Worm (Caenorhabditis elegans) whole organism, L1 larva: ENCODE data around the gene paqr-1.
A peak's percentile ranks its signal among the peaks of the same experiment; 100 is the strongest.

Experiments
- C16A3.4 ChIP-seq: fragments of 150-350 bp; optimal IDR thresholded peaks from 2 replicates; lab custom pipeline; 2014; ENCODE audit warnings: missing biosample characterization, missing genetic modification characterization
- alr-1 ChIP-seq: fragments of 200-800 bp; sonication (Bioruptor generic); optimal IDR thresholded peaks from 2 replicates; lab custom pipeline; 2018; ENCODE audit warnings: borderline replicate concordance, mild to moderate bottlenecking, missing genetic modification characterization, missing compliant biosample characterization
- aly-2 ChIP-seq: fragments of 150-350 bp; optimal IDR thresholded peaks from 2 replicates; lab custom pipeline; 2014; ENCODE audit warnings: missing biosample characterization, missing genetic modification characterization
- ama-1 ChIP-seq: fragments of 150-350 bp; optimal IDR thresholded peaks from 2 replicates; lab custom pipeline; 2014
- blmp-1 ChIP-seq: fragments of 150-350 bp; optimal IDR thresholded peaks from 2 replicates; lab custom pipeline; 2014; ENCODE audit warnings: missing biosample characterization, missing genetic modification characterization
- ceh-8 ChIP-seq: fragments of 200-800 bp; sonication (Bioruptor generic); optimal IDR thresholded peaks from 2 replicates; lab custom pipeline; 2018; ENCODE audit warnings: mild to moderate bottlenecking, missing genetic modification characterization, moderate library complexity, missing compliant biosample characterization
- ceh-88 ChIP-seq: fragments of 200-800 bp; sonication (Bioruptor generic); IDR thresholded peaks from 2 replicates; pipeline ENCODE4 v1.3.6; 2022; ENCODE audit warnings: missing genetic modification characterization, missing compliant biosample characterization
- ceh-90 ChIP-seq: sonication (generic microtip); optimal IDR thresholded peaks from 2 replicates; lab custom pipeline; 2016; ENCODE audit warnings: missing genetic modification characterization, missing compliant biosample characterization
- ces-1 ChIP-seq: fragments of 150-350 bp; optimal IDR thresholded peaks from 2 replicates; lab custom pipeline; 2014; ENCODE audit warnings: missing biosample characterization, missing genetic modification reagents, missing genetic modification characterization
- dsc-1 ChIP-seq: sonication (generic microtip); optimal IDR thresholded peaks from 2 replicates; lab custom pipeline; 2016; ENCODE audit warnings: mild to moderate bottlenecking, missing genetic modification characterization, missing compliant biosample characterization
- egl-13 ChIP-seq: sonication (generic microtip); optimal IDR thresholded peaks from 2 replicates; lab custom pipeline; 2016; ENCODE audit warnings: missing genotype, missing genetic modification reagents, missing genetic modification characterization, missing compliant biosample characterization
- elt-3 ChIP-seq, 6 experiments: fragments of 150-350 bp in 1 of 6; sonication (generic microtip); optimal IDR thresholded peaks; 2 replicates each; lab custom pipeline; 2017 to 2018; ENCODE audit warnings: missing biosample characterization in 6 of 6, missing genetic modification characterization in 6 of 6, inconsistent platforms in 1 of 6
- ets-5 ChIP-seq: fragments of 200-800 bp; sonication (Bioruptor generic); IDR thresholded peaks from 2 replicates; pipeline ENCODE4 v1.3.6; 2022; ENCODE audit warnings: missing genetic modification characterization, missing compliant biosample characterization
- fkh-10 ChIP-seq: sonication (generic microtip); optimal IDR thresholded peaks from 2 replicates; lab custom pipeline; 2017; ENCODE audit warnings: missing biosample characterization, missing genetic modification reagents, missing genetic modification characterization
- fkh-4 ChIP-seq: sonication (generic microtip); optimal IDR thresholded peaks from 2 replicates; lab custom pipeline; 2016; ENCODE audit warnings: missing compliant biosample characterization, missing genetic modification characterization, borderline replicate concordance
- fkh-8 ChIP-seq: sonication (generic microtip); optimal IDR thresholded peaks from 2 replicates; lab custom pipeline; 2016; ENCODE audit warnings: mild to moderate bottlenecking, missing genetic modification characterization, missing compliant biosample characterization
- grh-1 ChIP-seq: fragments of 200-800 bp; sonication (Bioruptor generic); IDR thresholded peaks from 2 replicates; pipeline ENCODE4 v1.3.6; 2022; ENCODE audit warnings: missing genetic modification reagents, missing genetic modification characterization, missing compliant biosample characterization
- hlh-17 ChIP-seq: fragments of 200-800 bp; sonication (Bioruptor generic); optimal IDR thresholded peaks from 2 replicates; lab custom pipeline; 2018; ENCODE audit warnings: missing genetic modification characterization, mild to moderate bottlenecking, missing compliant biosample characterization, moderate library complexity, borderline replicate concordance
- hpl-2 ChIP-seq: fragments of 150-350 bp; optimal IDR thresholded peaks from 2 replicates; lab custom pipeline; 2014; ENCODE audit warnings: missing biosample characterization, missing genetic modification reagents, missing genetic modification characterization
- irx-1 ChIP-seq: sonication (generic microtip); optimal IDR thresholded peaks from 2 replicates; lab custom pipeline; 2016; ENCODE audit warnings: missing genetic modification characterization, missing compliant biosample characterization
- isw-1 ChIP-seq: fragments of 200-800 bp; sonication (Bioruptor generic); IDR thresholded peaks from 2 replicates; pipeline ENCODE4 v1.3.6; 2022; ENCODE audit warnings: missing genetic modification characterization, missing compliant biosample characterization
- jun-1 ChIP-seq: fragments of 150-350 bp; optimal IDR thresholded peaks from 2 replicates; lab custom pipeline; 2014; ENCODE audit warnings: missing biosample characterization, missing genetic modification reagents, missing genetic modification characterization
- lin-13 ChIP-seq: fragments of 150-350 bp; optimal IDR thresholded peaks from 2 replicates; lab custom pipeline; 2014; ENCODE audit warnings: missing biosample characterization, missing genetic modification reagents, missing genetic modification characterization
- lin-14 ChIP-seq: fragments of 200-800 bp; sonication (Bioruptor generic); optimal IDR thresholded peaks from 2 replicates; lab custom pipeline; 2018; ENCODE audit warnings: mild to moderate bottlenecking, missing genetic modification characterization, moderate library complexity, missing compliant biosample characterization
- lin-39 ChIP-seq: fragments of 150-350 bp; optimal IDR thresholded peaks from 2 replicates; lab custom pipeline; 2014; ENCODE audit warnings: missing biosample characterization, missing genetic modification reagents, missing genetic modification characterization
- lsy-2 ChIP-seq, 2 experiments: fragments of 150-350 bp; optimal IDR thresholded peaks; 2 replicates each; lab custom pipeline; 2014; ENCODE audit warnings: missing biosample characterization in 2 of 2, missing genetic modification characterization in 2 of 2
- mef-2 ChIP-seq: fragments of 150-350 bp; optimal IDR thresholded peaks from 2 replicates; lab custom pipeline; 2014; ENCODE audit warnings: missing biosample characterization, missing genetic modification characterization
- mep-1 ChIP-seq: fragments of 150-350 bp; optimal IDR thresholded peaks from 2 replicates; lab custom pipeline; 2014; ENCODE audit warnings: missing biosample characterization, missing genetic modification characterization
- nhr-12 ChIP-seq: sonication (generic microtip); optimal IDR thresholded peaks from 2 replicates; lab custom pipeline; 2017; ENCODE audit warnings: missing biosample characterization, missing genetic modification characterization
- nhr-19 ChIP-seq: fragments of 200-800 bp; sonication (Bioruptor generic); conservative IDR thresholded peaks from 2 replicates; pipeline ENCODE4 v1.3.6; 2022; ENCODE audit warnings: missing genetic modification characterization, missing compliant biosample characterization
- nhr-20 ChIP-seq: sonication (generic microtip); optimal IDR thresholded peaks from 2 replicates; lab custom pipeline; 2016; ENCODE audit warnings: mild to moderate bottlenecking, missing genetic modification characterization, missing compliant biosample characterization
- nhr-28 ChIP-seq: fragments of 150-350 bp; optimal IDR thresholded peaks from 2 replicates; lab custom pipeline; 2014; ENCODE audit warnings: missing biosample characterization, missing genetic modification characterization
- nhr-71 ChIP-seq: sonication (generic microtip); optimal IDR thresholded peaks from 2 replicates; lab custom pipeline; 2016; ENCODE audit warnings: mild to moderate bottlenecking, missing genetic modification characterization, moderate library complexity, missing compliant biosample characterization
- nhr-85 ChIP-seq: sonication (generic microtip); peaks from one replicate; lab custom pipeline; 2016; ENCODE audit warnings: missing genetic modification characterization, inconsistent platforms, missing compliant biosample characterization
- nhr-90 ChIP-seq: sonication (generic microtip); optimal IDR thresholded peaks from 2 replicates; lab custom pipeline; 2016; ENCODE audit warnings: mild to moderate bottlenecking, missing genetic modification characterization, missing compliant biosample characterization; ENCODE audit not compliant: poor library complexity
- pax-3 ChIP-seq: fragments of 200-800 bp; sonication (Bioruptor generic); optimal IDR thresholded peaks from 2 replicates; lab custom pipeline; 2018; ENCODE audit warnings: mild to moderate bottlenecking, missing genetic modification characterization, moderate library complexity, missing compliant biosample characterization
- pqm-1 ChIP-seq: sonication (generic microtip); optimal IDR thresholded peaks from 3 replicates; lab custom pipeline; 2017; ENCODE audit warnings: missing biosample characterization, missing genetic modification characterization
- skn-1 ChIP-seq: fragments of 150-350 bp; optimal IDR thresholded peaks from 2 replicates; lab custom pipeline; 2014; ENCODE audit warnings: missing biosample characterization, missing genetic modification characterization
- snu-23 ChIP-seq: sonication (generic microtip); optimal IDR thresholded peaks from 2 replicates; lab custom pipeline; 2016; ENCODE audit warnings: missing genetic modification characterization, missing compliant biosample characterization
- sox-4 ChIP-seq: sonication (generic microtip); optimal IDR thresholded peaks from 2 replicates; lab custom pipeline; 2016; ENCODE audit warnings: missing genetic modification characterization, missing compliant biosample characterization
- sptf-1 ChIP-seq: fragments of 150-350 bp; optimal IDR thresholded peaks from 2 replicates; lab custom pipeline; 2014; ENCODE audit warnings: missing biosample characterization, missing genetic modification characterization
- sup-37 ChIP-seq: fragments of 200-800 bp; sonication (Bioruptor generic); optimal IDR thresholded peaks from 2 replicates; lab custom pipeline; 2018; ENCODE audit warnings: mild to moderate bottlenecking, missing genetic modification characterization, missing compliant biosample characterization
- tlp-1 ChIP-seq: fragments of 150-350 bp; optimal IDR thresholded peaks from 2 replicates; lab custom pipeline; 2014; ENCODE audit warnings: missing biosample characterization, missing genetic modification characterization
- unc-130 ChIP-seq: fragments of 150-350 bp; optimal IDR thresholded peaks from 2 replicates; lab custom pipeline; 2017; ENCODE audit warnings: missing biosample characterization, missing genetic modification characterization, inconsistent platforms
- unc-30 ChIP-seq: sonication (generic microtip); optimal IDR thresholded peaks from 2 replicates; lab custom pipeline; 2017; ENCODE audit warnings: missing biosample characterization, missing genetic modification characterization
- unc-62 ChIP-seq: fragments of 150-350 bp; optimal IDR thresholded peaks from 2 replicates; lab custom pipeline; 2014; ENCODE audit warnings: missing biosample characterization, missing genetic modification reagents, missing genetic modification characterization
- vab-15 ChIP-seq: sonication (generic microtip); optimal IDR thresholded peaks from 2 replicates; lab custom pipeline; 2017; ENCODE audit warnings: missing genotype, mild to moderate bottlenecking, missing genetic modification characterization, missing compliant biosample characterization
- ztf-11 ChIP-seq, 2 experiments: sonication (generic microtip); optimal IDR thresholded peaks; 2 replicates each; lab custom pipeline; 2016 to 2017; ENCODE audit warnings: missing genetic modification characterization in 2 of 2, missing biosample characterization in 1 of 2, missing compliant biosample characterization in 1 of 2
- ztf-4 ChIP-seq: fragments of 150-350 bp; optimal IDR thresholded peaks from 2 replicates; lab custom pipeline; 2014; ENCODE audit warnings: missing biosample characterization, missing genetic modification characterization

Gene paqr-1

ce11 chrIV:6588080-6588613 is 32.9 kb upstream of the paqr-1 start:
- TF ChIP-seq lin-39 (tag; lab: Kevin White, UChicago) (no peak), elt-3 (tag; optimal IDR thresholded peaks at IDR 0.05; lab: Kevin White, UChicago) (no peak), pax-3 (tag; lab: Kevin White, UChicago) (no peak), isw-1 (GFP tag; lab: Robert Waterston, UW) (no peak), hlh-17 (no peak), unc-62 (GFP tag; lab: Kevin White, UChicago) (no peak), fkh-4 (tag; lab: Kevin White, UChicago) (no peak), vab-15 (tag; lab: Kevin White, UChicago) (no peak), mef-2 (tag; lab: Kevin White, UChicago) (no peak), ceh-8 (GFP tag; lab: Kevin White, UChicago) (no peak), aly-2 (tag; lab: Kevin White, UChicago) (no peak), nhr-20 (no peak), blmp-1 (tag; lab: Kevin White, UChicago) (no peak), sptf-1 (tag; lab: Kevin White, UChicago) (no peak), lsy-2 (tag; optimal IDR thresholded peaks at IDR 0.05; lab: Kevin White, UChicago) (no peak), ets-5 (GFP tag; lab: Robert Waterston, UW) (no peak), lin-14 (GFP tag; lab: Kevin White, UChicago) (no peak), fkh-8 (tag; lab: Kevin White, UChicago) (no peak), nhr-28 (tag; lab: Kevin White, UChicago) (no peak), tlp-1 (tag; lab: Kevin White, UChicago) (no peak)

- TF ChIP-seq ztf-11 (tag; optimal IDR thresholded peaks at IDR 0.05; lab: Kevin White, UChicago) = peak in 1 of 2 experiments; percentile 48
- TF ChIP-seq mef-2 (tag; lab: Kevin White, UChicago) = no peak
- TF ChIP-seq ceh-88 (GFP tag; lab: Robert Waterston, UW) = peak; percentile 52; the same call in 1 of the 2 replicates
- TF ChIP-seq nhr-85 (tag; lab: Kevin White, UChicago) = peak; percentile 92
- peak; percentile 69 for TF ChIP-seq jun-1
- peak; percentile 90 for TF ChIP-seq nhr-71 (tag; lab: Kevin White, UChicago)
- peak; percentile 7 for TF ChIP-seq sup-37 (GFP tag; lab: Kevin White, UChicago)
- TF ChIP-seq irx-1 (tag; lab: Kevin White, UChicago) = peak; percentile 75
- TF ChIP-seq aly-2 (tag; lab: Kevin White, UChicago) = peak; percentile 85
- peak; percentile 56 for TF ChIP-seq egl-13 (tag; lab: Kevin White, UChicago)
- TF ChIP-seq elt-3 (tag; optimal IDR thresholded peaks at IDR 0.05; lab: Kevin White, UChicago) = peak in 2 of 6 experiments; percentile 64 to 89
- TF ChIP-seq ets-5 (GFP tag; lab: Robert Waterston, UW) = no peak
- peak; percentile 82 for TF ChIP-seq nhr-19 (GFP tag; lab: Robert Waterston, UW)
- TF ChIP-seq fkh-10 (GFP tag; lab: Kevin White, UChicago) = peak; percentile 65
- peak; percentile 84 for TF ChIP-seq nhr-90
- TF ChIP-seq unc-130 = peak; percentile 90
- peak; percentile 59 for TF ChIP-seq lin-39 (tag; lab: Kevin White, UChicago)
- no peak for TF ChIP-seq unc-30 (tag; lab: Kevin White, UChicago)
- TF ChIP-seq lin-14 (GFP tag; lab: Kevin White, UChicago) = peak; percentile 89
- peak; percentile 62 for TF ChIP-seq hpl-2
- peak; percentile 86 for TF ChIP-seq C16A3.4
- TF ChIP-seq snu-23 (GFP tag; lab: Kevin White, UChicago) = peak; percentile 91
- peak; percentile 90 for TF ChIP-seq skn-1 (tag; lab: Kevin White, UChicago)
- no peak for TF ChIP-seq ces-1 (GFP tag; lab: Kevin White, UChicago)
- no peak for TF ChIP-seq nhr-12
- TF ChIP-seq alr-1 (tag; lab: Kevin White, UChicago) = no peak
- TF ChIP-seq sox-4 (tag; lab: Kevin White, UChicago) = peak; percentile 42
- no peak for TF ChIP-seq pqm-1 (tag; lab: Kevin White, UChicago)
- TF ChIP-seq ama-1 = no peak
- no peak for TF ChIP-seq ceh-90
- peak; percentile 75 for TF ChIP-seq dsc-1
- peak; percentile 70 for TF ChIP-seq lin-13 (GFP tag; lab: Kevin White, UChicago)
- TF ChIP-seq hlh-17 = no peak
- TF ChIP-seq unc-62 (GFP tag; lab: Kevin White, UChicago) = no peak
- peak; percentile 72 for TF ChIP-seq blmp-1 (tag; lab: Kevin White, UChicago)
- TF ChIP-seq grh-1 (GFP tag; lab: Robert Waterston, UW) = peak; percentile 74
- TF ChIP-seq vab-15 (tag; lab: Kevin White, UChicago) = peak; percentile 55
- TF ChIP-seq ztf-4 (tag; lab: Kevin White, UChicago) = peak; percentile 29
- peak; percentile 88 for TF ChIP-seq mep-1 (tag; lab: Kevin White, UChicago)
Measured at ce11 chrIV:6585397-6585921, 30.2 kb upstream of the paqr-1 start, which contains the start of the genes F38A5.2 and dnj-11. TSS of gene F38A5.2 (minus strand) at chrIV:6585400. TSS of gene dnj-11 (plus strand) at chrIV:6585871.
